Worm (Caenorhabditis elegans): ENCODE measurements around the gene col-92.

col-92 gene

ce11 chrIII:10935944-10936343 is 47.1 kb downstream of the col-92 start, which contains the start of gene rle-1:
rle-1 (plus strand) TSS chrIII:10936244.
- TF ChIP-seq ceh-31 (tag; optimal IDR thresholded peaks at IDR 0.05) (no peak), K09A11.1 (tag; optimal IDR thresholded peaks at IDR 0.05; ENCODE audit: insufficient read depth) (no peak), pag-3 (tag; optimal IDR thresholded peaks at IDR 0.05; ENCODE audit: borderline replicate concordance) (no peak), ahr-1 (tag; optimal IDR thresholded peaks at IDR 0.05) (no peak), ref-2 (tag; optimal IDR thresholded peaks at IDR 0.05) (no peak), pax-1 (tag; optimal IDR thresholded peaks at IDR 0.05) (no peak), hlh-6 (tag; optimal IDR thresholded peaks at IDR 0.05) (no peak), mec-3 (tag; optimal IDR thresholded peaks at IDR 0.05; ENCODE audit: borderline replicate concordance) (no peak), ceh-24 (tag; optimal IDR thresholded peaks at IDR 0.05) (no peak), hlh-13 (GFP tag; optimal IDR thresholded peaks at IDR 0.05) (no peak), che-1 (tag; optimal IDR thresholded peaks at IDR 0.05) (no peak), ztf-16 (tag; optimal IDR thresholded peaks at IDR 0.05) (no peak), hlh-8 (tag; optimal IDR thresholded peaks at IDR 0.05) (no peak), nhr-232 (tag; optimal IDR thresholded peaks at IDR 0.05) (no peak), dmd-4 (tag; optimal IDR thresholded peaks at IDR 0.05; ENCODE audit: borderline replicate concordance) (no peak), pat-9 (tag; optimal IDR thresholded peaks at IDR 0.05) (no peak), ceh-22 (tag; optimal IDR thresholded peaks at IDR 0.05) (no peak), fkh-10 (GFP tag; optimal IDR thresholded peaks at IDR 0.05) (no peak), gmeb-2 (tag; optimal IDR thresholded peaks at IDR 0.05) (no peak), elt-4 (tag; optimal IDR thresholded peaks at IDR 0.05) (no peak)

DNA sequence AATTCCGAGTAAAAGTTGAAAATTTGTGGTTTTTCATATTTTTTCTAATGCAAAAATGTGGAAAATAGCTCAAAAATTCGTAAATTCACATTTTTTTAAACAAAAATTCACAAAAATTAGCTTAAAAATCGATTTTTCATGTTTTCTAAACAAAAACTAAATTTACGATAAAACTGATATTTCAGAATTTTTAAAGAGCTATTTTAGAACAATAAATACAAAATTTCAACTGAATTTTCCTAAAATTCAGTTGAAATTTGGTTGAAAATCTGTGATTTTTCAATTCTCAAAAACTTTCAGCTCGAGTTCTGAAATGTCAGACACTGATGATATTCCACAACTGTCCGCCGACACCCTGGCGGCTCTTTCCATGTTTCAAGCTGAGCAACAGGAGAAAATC is 49.7 kb downstream of the col-92 start, which contains the start of gene M142.8:
M142.8 (plus strand) TSS at position 301 of the 400 bp plus-strand sequence.
- TF ChIP-seq hlh-15 (tag; optimal IDR thresholded peaks at IDR 0.05) (no peak), pqm-1 (tag; optimal IDR thresholded peaks at IDR 0.05) (no peak), zip-5 (tag; optimal IDR thresholded peaks at IDR 0.05) (no peak)

Data from whole organism, late embryonic.